Worm (Caenorhabditis elegans) whole organism, L3 larva: ENCODE measurements around the gene F08F8.6.

Source experiments
- aly-2 ChIP-seq: fragments of 150-350 bp; optimal IDR thresholded peaks from 2 replicates; lab custom pipeline; 2014; ENCODE audit warnings: missing biosample characterization, missing genetic modification characterization
- ama-1 ChIP-seq: fragments of 150-350 bp; optimal IDR thresholded peaks from 2 replicates; lab custom pipeline; 2018
- egl-27 ChIP-seq: sonication (generic microtip); optimal IDR thresholded peaks from 4 replicates; lab custom pipeline; 2017; ENCODE audit warnings: missing biosample characterization, missing genetic modification reagents, missing genetic modification characterization
- elt-1 ChIP-seq: fragments of 150-350 bp; optimal IDR thresholded peaks from 2 replicates; lab custom pipeline; 2014; ENCODE audit warnings: missing biosample characterization, missing genetic modification characterization
- elt-2 ChIP-seq: sonication (generic microtip); optimal IDR thresholded peaks from 2 replicates; lab custom pipeline; 2016; ENCODE audit warnings: missing genetic modification reagents, mild to moderate bottlenecking, missing genetic modification characterization, missing compliant biosample characterization
- fos-1 ChIP-seq: fragments of 150-350 bp; optimal IDR thresholded peaks from 2 replicates; lab custom pipeline; 2014; ENCODE audit warnings: missing biosample characterization, missing genetic modification characterization
- lin-39 ChIP-seq: fragments of 150-350 bp; optimal IDR thresholded peaks from 2 replicates; lab custom pipeline; 2018; ENCODE audit warnings: missing biosample characterization, missing genetic modification reagents, missing genetic modification characterization
- nhr-11 ChIP-seq: fragments of 150-350 bp; optimal IDR thresholded peaks from 2 replicates; lab custom pipeline; 2014; ENCODE audit warnings: missing biosample characterization, missing genetic modification characterization
- nhr-12 ChIP-seq: fragments of 150-350 bp; optimal IDR thresholded peaks from 2 replicates; lab custom pipeline; 2014; ENCODE audit warnings: missing biosample characterization, missing genetic modification characterization
- nhr-28 ChIP-seq: fragments of 150-350 bp; optimal IDR thresholded peaks from 2 replicates; lab custom pipeline; 2014; ENCODE audit warnings: missing biosample characterization, missing genetic modification characterization
- sea-2 ChIP-seq: fragments of 150-350 bp; sonication (generic microtip); optimal IDR thresholded peaks from 4 replicates; lab custom pipeline; 2014; ENCODE audit warnings: missing biosample characterization, missing genetic modification reagents, missing genetic modification characterization
- skn-1 ChIP-seq: fragments of 150-350 bp; optimal IDR thresholded peaks from 2 replicates; lab custom pipeline; 2014; ENCODE audit warnings: missing biosample characterization, missing genetic modification characterization
- snpc-4 ChIP-seq: fragments of 150-350 bp; optimal IDR thresholded peaks from 2 replicates; lab custom pipeline; 2014; ENCODE audit warnings: missing biosample characterization, missing genetic modification characterization
- ztf-11 ChIP-seq: fragments of 150-350 bp; optimal IDR thresholded peaks from 2 replicates; lab custom pipeline; 2014; ENCODE audit warnings: missing biosample characterization, missing genetic modification characterization

DNA sequence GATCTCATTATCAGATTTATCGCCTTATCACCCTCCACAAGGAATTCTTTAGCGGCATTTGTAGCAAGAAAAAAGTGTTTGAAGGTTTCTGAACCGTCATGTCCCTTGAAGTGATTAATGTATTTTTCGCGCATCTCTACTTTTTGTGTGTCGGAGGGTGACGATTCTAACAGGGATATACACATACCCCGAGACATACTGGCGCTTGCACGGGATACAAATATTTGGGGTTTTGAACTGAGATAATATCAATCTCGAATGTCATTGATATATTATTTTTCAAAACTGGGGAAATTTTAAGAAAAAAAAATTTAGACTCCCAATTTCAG is 37.9 kb upstream of the F08F8.6 start:
- TF ChIP-seq elt-2 (tag; lab: Kevin White, UChicago) (no peak), ztf-11 (tag; lab: Kevin White, UChicago) (no peak), nhr-12 (tag; lab: Kevin White, UChicago) (no peak), sea-2 (no peak), nhr-11 (tag; lab: Kevin White, UChicago) (no peak), lin-39 (tag; lab: Kevin White, UChicago) (no peak), skn-1 (no peak), fos-1 (no peak), egl-27 (tag; lab: Kevin White, UChicago) (no peak), aly-2 (tag; lab: Kevin White, UChicago) (no peak), snpc-4 (no peak), elt-1 (tag; lab: Kevin White, UChicago) (no peak), ama-1 (lab: Kevin White, UChicago) (no peak), nhr-28 (tag; lab: Kevin White, UChicago) (no peak)
